Worm (Caenorhabditis elegans): ENCODE measurements around the gene egg-2.

The egg-2 gene

DNA sequence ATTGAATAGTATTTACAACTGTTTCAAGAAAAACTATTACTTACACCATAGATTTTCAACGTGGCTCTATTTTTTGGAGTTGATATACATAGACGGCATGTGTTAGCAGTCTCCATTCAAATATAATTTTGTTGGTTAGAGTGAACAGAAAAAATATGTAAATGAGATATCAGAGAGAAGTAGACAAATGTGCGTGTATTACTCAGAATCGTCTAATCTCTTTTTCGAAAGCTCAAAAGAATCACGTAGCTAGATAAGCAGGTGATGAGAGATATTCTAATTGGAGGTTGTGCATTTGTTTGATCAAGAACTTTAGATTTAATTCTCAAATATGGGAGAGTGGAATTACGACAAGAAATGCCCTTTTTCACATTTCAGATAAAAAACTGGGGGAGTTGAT lies 30.2 kb upstream of the egg-2 start, which contains the start of gene ZK418.10:
Gene ZK418.10, minus strand, starts transcription at position 148 of the 400 bp plus-strand sequence.
- TF ChIP-seq ref-1 (GFP tag; conservative IDR thresholded peaks at IDR 0.05): no peak
- no peak for TF ChIP-seq tab-1 (GFP tag; IDR thresholded peaks at IDR 0.05)
- no peak for TF ChIP-seq flt-1 (GFP tag; IDR thresholded peaks at IDR 0.05)
- TF ChIP-seq ztf-23 (GFP tag; IDR thresholded peaks at IDR 0.05): no peak
- no peak for TF ChIP-seq cog-1 (tag; optimal IDR thresholded peaks at IDR 0.05)
- no peak for TF ChIP-seq ztf-29 (GFP tag; IDR thresholded peaks at IDR 0.05)
- no peak for TF ChIP-seq T22C8.4 (GFP tag; IDR thresholded peaks at IDR 0.05)
- no peak for TF ChIP-seq klf-2 (GFP tag; conservative IDR thresholded peaks at IDR 0.05)
- TF ChIP-seq med-1 (GFP tag; optimal IDR thresholded peaks at IDR 0.05; ENCODE audit: insufficient read depth): no peak

DNA sequence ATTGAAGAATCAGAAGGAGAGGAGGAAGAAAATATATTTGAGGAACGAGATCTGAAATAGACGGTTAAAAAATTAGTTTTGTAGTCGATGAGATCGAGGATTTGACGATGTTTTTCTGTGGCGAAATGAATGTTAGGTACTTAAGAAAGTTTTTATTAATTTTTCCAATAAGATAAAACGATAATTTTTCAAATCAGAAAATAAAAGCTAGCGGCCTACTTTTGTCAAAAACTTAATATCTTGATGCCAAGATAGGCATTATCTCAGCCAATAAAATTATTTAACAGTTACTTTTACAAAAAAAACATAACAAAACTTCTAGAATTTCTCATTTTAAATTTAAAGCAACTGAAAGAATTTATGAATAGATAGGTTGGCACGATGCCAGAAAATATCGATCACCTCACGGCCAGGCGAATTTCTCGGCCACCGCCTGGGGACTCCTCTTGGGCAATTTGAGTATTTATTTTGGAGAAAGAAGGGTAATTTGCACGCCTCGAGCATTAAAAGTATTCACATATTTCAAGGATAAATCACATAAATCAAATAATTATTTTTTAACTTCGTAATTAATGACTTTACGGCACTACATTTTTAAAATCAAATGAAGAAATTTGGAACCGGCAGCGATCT lies 27.4 kb upstream of the egg-2 start, which contains the start of gene fubl-2:
Gene fubl-2, minus strand, starts transcription at position 51 of the 633 bp plus-strand sequence.
- TF ChIP-seq T22C8.4 (GFP tag; IDR thresholded peaks at IDR 0.05) (no peak; the same call in 1 of the 2 replicates), ztf-23 (GFP tag; IDR thresholded peaks at IDR 0.05) (0 out of 2 replicates have a peak, but pooled peaks have one; percentile 27)

ce11 chrIII:7087180-7087579 lies 26.8 kb upstream of the egg-2 start:
- TF ChIP-seq T22C8.4 (GFP tag; IDR thresholded peaks at IDR 0.05) (no peak), flt-1 (GFP tag; IDR thresholded peaks at IDR 0.05) (no peak), klf-2 (GFP tag; conservative IDR thresholded peaks at IDR 0.05) (no peak), ztf-29 (GFP tag; IDR thresholded peaks at IDR 0.05) (no peak), med-1 (GFP tag; optimal IDR thresholded peaks at IDR 0.05; ENCODE audit: insufficient read depth) (no peak), cog-1 (tag; optimal IDR thresholded peaks at IDR 0.05) (no peak), ztf-23 (GFP tag; IDR thresholded peaks at IDR 0.05) (no peak), tab-1 (GFP tag; IDR thresholded peaks at IDR 0.05) (no peak), ref-1 (GFP tag; conservative IDR thresholded peaks at IDR 0.05) (no peak)

DNA sequence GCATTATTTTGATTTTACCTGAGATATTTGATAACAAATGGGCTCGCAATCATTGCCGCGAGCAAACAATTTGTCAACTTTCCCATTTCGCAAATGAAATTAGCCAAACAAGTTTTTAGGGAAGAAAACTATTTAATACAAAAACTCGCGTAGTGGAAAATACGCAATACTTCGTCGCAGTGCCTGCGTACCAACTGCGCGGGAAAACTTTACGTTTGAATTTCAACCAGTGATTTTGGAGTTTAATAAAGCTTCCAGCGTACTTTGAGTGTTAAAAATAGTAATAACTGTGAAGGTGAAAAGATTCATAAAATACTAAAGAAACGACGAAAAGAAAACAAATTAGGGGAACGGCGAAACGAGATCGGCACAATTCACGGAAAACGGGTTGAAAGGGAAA lies 24.5 kb upstream of the egg-2 start, which contains the start of gene tofu-7:
Gene tofu-7, minus strand, starts transcription at position 111 of the 400 bp plus-strand sequence.
- TF ChIP-seq cog-1 (tag; optimal IDR thresholded peaks at IDR 0.05) (no peak), klf-2 (GFP tag; conservative IDR thresholded peaks at IDR 0.05) (no peak), flt-1 (GFP tag; IDR thresholded peaks at IDR 0.05) (no peak), med-1 (GFP tag; optimal IDR thresholded peaks at IDR 0.05; ENCODE audit: insufficient read depth) (no peak), tab-1 (GFP tag; IDR thresholded peaks at IDR 0.05) (no peak), ztf-23 (GFP tag; IDR thresholded peaks at IDR 0.05) (no peak)

- TF ChIP-seq ztf-23 (GFP tag; IDR thresholded peaks at IDR 0.05) (no peak), T22C8.4 (GFP tag; IDR thresholded peaks at IDR 0.05) (no peak), flt-1 (GFP tag; IDR thresholded peaks at IDR 0.05) (no peak)
Measured at ce11 chrIII:7083106-7083505, 22.7 kb upstream of the egg-2 start.

DNA sequence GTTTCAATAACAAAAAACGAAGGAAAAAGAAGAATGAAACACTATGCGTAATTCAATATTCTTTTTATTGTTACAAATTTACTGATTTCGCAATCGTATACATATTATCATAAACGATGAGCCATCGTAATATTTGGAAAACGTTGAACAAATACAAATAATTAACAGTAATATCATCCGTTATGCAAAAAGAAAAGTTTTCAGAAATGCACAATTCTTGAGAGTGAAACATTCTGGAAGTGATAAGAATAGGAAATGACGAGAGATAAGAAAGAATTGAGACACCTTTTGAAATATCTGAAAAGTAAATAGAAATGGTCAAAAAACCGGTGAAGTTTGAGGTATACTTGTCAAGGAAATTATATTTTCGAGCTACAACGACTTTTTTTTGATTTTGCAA lies 21.1 kb upstream of the egg-2 start:
- no peak for TF ChIP-seq med-1 (GFP tag; optimal IDR thresholded peaks at IDR 0.05; ENCODE audit: insufficient read depth)
- no peak for TF ChIP-seq tab-1 (GFP tag; IDR thresholded peaks at IDR 0.05)
- no peak for TF ChIP-seq flt-1 (GFP tag; IDR thresholded peaks at IDR 0.05)
- TF ChIP-seq klf-2 (GFP tag; conservative IDR thresholded peaks at IDR 0.05): no peak
- TF ChIP-seq T22C8.4 (GFP tag; IDR thresholded peaks at IDR 0.05): no peak
- TF ChIP-seq ztf-29 (GFP tag; IDR thresholded peaks at IDR 0.05): no peak
- no peak for TF ChIP-seq cog-1 (tag; optimal IDR thresholded peaks at IDR 0.05)
- no peak for TF ChIP-seq ref-1 (GFP tag; conservative IDR thresholded peaks at IDR 0.05)
- no peak for TF ChIP-seq ztf-23 (GFP tag; IDR thresholded peaks at IDR 0.05)

DNA sequence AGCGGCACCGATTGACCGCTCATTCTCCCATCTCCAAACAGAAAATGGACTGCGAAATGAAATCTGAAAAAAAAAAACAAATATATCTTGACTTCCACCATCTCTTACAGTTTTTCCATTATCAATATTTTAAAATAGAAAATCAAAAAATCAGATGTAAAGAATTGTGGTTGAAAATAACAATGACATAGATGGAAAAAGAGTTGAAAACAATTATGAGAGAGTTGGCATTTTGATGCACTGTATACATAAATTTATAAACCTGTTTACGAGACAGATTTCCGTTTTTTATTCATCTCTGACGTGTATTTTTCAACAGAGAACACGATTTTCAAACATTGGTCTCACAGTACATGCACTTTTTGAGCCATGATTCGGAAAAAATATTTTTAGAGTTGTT lies 20.3 kb upstream of the egg-2 start, which contains the start of gene ZK418.7:
Gene ZK418.7, minus strand, starts transcription at position 101 of the 400 bp plus-strand sequence.
- no peak for TF ChIP-seq tab-1 (GFP tag; IDR thresholded peaks at IDR 0.05)
- no peak for TF ChIP-seq flt-1 (GFP tag; IDR thresholded peaks at IDR 0.05)
- TF ChIP-seq T22C8.4 (GFP tag; IDR thresholded peaks at IDR 0.05): no peak
- no peak for TF ChIP-seq ref-1 (GFP tag; conservative IDR thresholded peaks at IDR 0.05)
- TF ChIP-seq ztf-23 (GFP tag; IDR thresholded peaks at IDR 0.05): no peak

- no peak for TF ChIP-seq ztf-29 (GFP tag; IDR thresholded peaks at IDR 0.05)
- no peak for TF ChIP-seq klf-2 (GFP tag; conservative IDR thresholded peaks at IDR 0.05)
- TF ChIP-seq cog-1 (tag; optimal IDR thresholded peaks at IDR 0.05): no peak
- no peak for TF ChIP-seq ref-1 (GFP tag; conservative IDR thresholded peaks at IDR 0.05)
Measured at ce11 chrIII:7078737-7079136, 18.4 kb upstream of the egg-2 start, which contains the start of gene ZK418.6. Gene ZK418.6 (minus strand): TSS chrIII:7078837.

DNA sequence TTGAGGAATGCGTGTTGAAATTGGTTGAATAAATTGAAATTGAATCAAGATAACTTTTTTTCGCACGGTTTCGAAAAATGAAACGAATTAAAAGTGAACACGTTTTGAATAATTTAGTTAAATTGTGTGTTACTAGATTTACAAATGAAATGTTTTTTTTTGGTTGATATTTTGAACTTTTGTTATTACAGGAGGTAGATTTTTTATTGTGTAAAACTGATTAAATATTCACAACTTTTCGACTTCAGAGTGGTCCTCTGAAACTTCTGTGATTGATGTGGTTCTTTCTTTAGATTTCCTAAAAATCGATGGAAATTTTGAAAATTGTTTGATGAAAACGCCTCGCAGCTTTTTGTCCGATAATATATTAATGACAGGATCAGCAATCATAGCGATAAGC lies 16.0 kb upstream of the egg-2 start, which contains the start of gene ZK418.13:
Gene ZK418.13, minus strand, starts transcription at position 101 of the 400 bp plus-strand sequence.
- no peak for TF ChIP-seq med-1 (GFP tag; optimal IDR thresholded peaks at IDR 0.05; ENCODE audit: insufficient read depth)
- no peak for TF ChIP-seq cog-1 (tag; optimal IDR thresholded peaks at IDR 0.05)
- TF ChIP-seq ref-1 (GFP tag; conservative IDR thresholded peaks at IDR 0.05): no peak
- TF ChIP-seq T22C8.4 (GFP tag; IDR thresholded peaks at IDR 0.05): no peak
- no peak for TF ChIP-seq klf-2 (GFP tag; conservative IDR thresholded peaks at IDR 0.05)
- no peak for TF ChIP-seq ztf-29 (GFP tag; IDR thresholded peaks at IDR 0.05)
- no peak for TF ChIP-seq ztf-23 (GFP tag; IDR thresholded peaks at IDR 0.05)

- no peak for TF ChIP-seq flt-1 (GFP tag; IDR thresholded peaks at IDR 0.05)
- TF ChIP-seq klf-2 (GFP tag; conservative IDR thresholded peaks at IDR 0.05): no peak
- no peak for TF ChIP-seq med-1 (GFP tag; optimal IDR thresholded peaks at IDR 0.05; ENCODE audit: insufficient read depth)
- no peak for TF ChIP-seq T22C8.4 (GFP tag; IDR thresholded peaks at IDR 0.05)
- TF ChIP-seq ztf-29 (GFP tag; IDR thresholded peaks at IDR 0.05): no peak
- TF ChIP-seq ref-1 (GFP tag; conservative IDR thresholded peaks at IDR 0.05): no peak
- no peak for TF ChIP-seq tab-1 (GFP tag; IDR thresholded peaks at IDR 0.05)
- TF ChIP-seq ztf-23 (GFP tag; IDR thresholded peaks at IDR 0.05): no peak
- no peak for TF ChIP-seq cog-1 (tag; optimal IDR thresholded peaks at IDR 0.05)
Measured at ce11 chrIII:7073801-7074386, 13.5 kb upstream of the egg-2 start, which contains the start of gene ZK418.5. Gene ZK418.5 (minus strand): TSS chrIII:7073851.

Data from whole organism, midembryonic.